Worm (Caenorhabditis elegans): ENCODE measurements around the gene ZK381.2.

ce11 chrIV:6959483-6959882, 5.8 kb upstream of the ZK381.2 start:
- TF ChIP-seq ceh-43 (GFP tag; optimal IDR thresholded peaks at IDR 0.05) (no peak), lin-13 (tag; optimal IDR thresholded peaks at IDR 0.05) (no peak), unc-120 (tag; optimal IDR thresholded peaks at IDR 0.05; ENCODE audit: poor library complexity, severe bottlenecking) (no peak), unc-62 (GFP tag; optimal IDR thresholded peaks at IDR 0.05) (no peak), lin-32 (GFP tag; optimal IDR thresholded peaks at IDR 0.05) (no peak)

All from whole organism, mixed stage, embryonic.